Worm (Caenorhabditis elegans) whole organism, late embryonic: ENCODE measurements around the gene Y77E11A.12.

ENCODE experiments used
- ama-1 ChIP-seq: fragments of 150-350 bp; optimal IDR thresholded peaks from 2 replicates; lab custom pipeline; 2014
- ceh-22 ChIP-seq: sonication (generic microtip); optimal IDR thresholded peaks from 2 replicates; lab custom pipeline; 2017; ENCODE audit warnings: missing biosample characterization, missing genetic modification characterization
- ceh-34 ChIP-seq: sonication (generic microtip); optimal IDR thresholded peaks from 2 replicates; lab custom pipeline; 2016; ENCODE audit warnings: mild to moderate bottlenecking, missing genetic modification characterization, missing compliant biosample characterization
- ets-4 ChIP-seq: sonication (generic microtip); optimal IDR thresholded peaks from 2 replicates; lab custom pipeline; 2016; ENCODE audit warnings: missing genetic modification characterization, missing compliant biosample characterization
- fkh-10 ChIP-seq: fragments of 150-350 bp; optimal IDR thresholded peaks from 2 replicates; lab custom pipeline; 2014; ENCODE audit warnings: missing biosample characterization, missing genetic modification reagents, missing genetic modification characterization
- hlh-15 ChIP-seq: sonication (generic microtip); optimal IDR thresholded peaks from 2 replicates; lab custom pipeline; 2016; ENCODE audit warnings: missing genetic modification characterization, missing compliant biosample characterization
- nhr-11 ChIP-seq: fragments of 150-350 bp; optimal IDR thresholded peaks from 2 replicates; lab custom pipeline; 2014; ENCODE audit warnings: missing biosample characterization, missing genetic modification characterization
- odd-2 ChIP-seq: sonication (generic microtip); optimal IDR thresholded peaks from 2 replicates; lab custom pipeline; 2017; ENCODE audit warnings: antibody characterized with exemption, mild to moderate bottlenecking, missing genetic modification characterization, missing compliant biosample characterization
- pag-3 ChIP-seq: sonication (generic microtip); optimal IDR thresholded peaks from 2 replicates; lab custom pipeline; 2016; ENCODE audit warnings: missing compliant biosample characterization, missing genetic modification characterization, borderline replicate concordance
- pax-1 ChIP-seq: fragments of 150-350 bp; optimal IDR thresholded peaks from 2 replicates; lab custom pipeline; 2014; ENCODE audit warnings: missing biosample characterization, missing genetic modification characterization
- pha-4 ChIP-seq: fragments of 150-350 bp; optimal IDR thresholded peaks from 2 replicates; lab custom pipeline; 2018; ENCODE audit warnings: missing biosample characterization, missing genetic modification reagents, missing genetic modification characterization
- ttx-3 ChIP-seq: sonication (generic microtip); optimal IDR thresholded peaks from 2 replicates; lab custom pipeline; 2016; ENCODE audit warnings: missing genetic modification reagents, missing genetic modification characterization, missing compliant biosample characterization
- unc-55 ChIP-seq: sonication (generic microtip); optimal IDR thresholded peaks from 2 replicates; lab custom pipeline; 2017; ENCODE audit warnings: missing biosample characterization, missing genetic modification reagents, missing genetic modification characterization

DNA sequence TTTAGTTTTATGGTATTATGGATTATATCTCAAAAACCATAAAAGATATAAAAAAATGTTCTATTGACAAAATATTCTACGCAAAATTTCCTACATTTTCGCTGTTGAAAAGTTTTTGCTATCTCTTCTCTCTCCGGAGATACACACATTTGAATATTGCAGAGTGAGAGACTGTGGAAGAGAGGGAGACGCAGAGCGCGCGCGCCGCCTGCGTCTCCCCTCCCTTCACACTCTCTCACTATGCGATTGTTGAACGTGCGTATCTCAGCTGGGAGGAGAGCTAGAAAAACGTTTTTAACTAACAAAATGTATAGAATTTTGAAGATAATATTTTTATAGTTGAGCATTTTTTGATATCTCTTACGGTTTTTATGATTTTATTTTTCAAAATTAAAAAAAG, 5.8 kb downstream of the Y77E11A.12 start:
- TF ChIP-seq ama-1 (lab: Kevin White, UChicago) (no peak), nhr-11 (tag; lab: Kevin White, UChicago) (no peak), ceh-34 (tag; lab: Kevin White, UChicago) (no peak), pag-3 (tag; lab: Kevin White, UChicago) (no peak), ets-4 (tag; lab: Kevin White, UChicago) (no peak), ceh-22 (tag; lab: Kevin White, UChicago) (no peak), fkh-10 (GFP tag; lab: Kevin White, UChicago) (no peak), pha-4 (tag; lab: Kevin White, UChicago) (no peak), pax-1 (no peak), hlh-15 (tag; lab: Kevin White, UChicago) (no peak), odd-2 (tag; lab: Kevin White, UChicago) (no peak), ttx-3 (no peak), unc-55 (no peak)
